Fruit fly (Drosophila melanogaster) whole organism, prepupa: ENCODE results near the gene snky.

Source experiments
- CG10669 ChIP-seq: fragments of 200-800 bp; sonication (Bioruptor generic); optimal IDR thresholded peaks from 3 replicates; lab custom pipeline; 2018; ENCODE audit warnings: missing biosample characterization, mild to moderate bottlenecking, missing genetic modification characterization, moderate library complexity
- CG11762 ChIP-seq: fragments of 200-800 bp; sonication (Bioruptor generic); optimal IDR thresholded peaks from 3 replicates; lab custom pipeline; 2016; ENCODE audit warnings: missing biosample characterization, missing genetic modification characterization; ENCODE audit not compliant: insufficient read depth
- CG1621 ChIP-seq: fragments of 200-800 bp; sonication (Bioruptor generic); optimal IDR thresholded peaks from 3 replicates; lab custom pipeline; 2018; ENCODE audit warnings: missing biosample characterization, mild to moderate bottlenecking, missing genetic modification characterization
- CG16779 ChIP-seq: fragments of 200-800 bp; sonication (Bioruptor generic); optimal IDR thresholded peaks from 3 replicates; lab custom pipeline; 2017; ENCODE audit warnings: missing biosample characterization, mild to moderate bottlenecking, missing genetic modification characterization
- CG34406 ChIP-seq: fragments of 200-800 bp; sonication (Bioruptor generic); optimal IDR thresholded peaks from 3 replicates; lab custom pipeline; 2016; ENCODE audit warnings: missing biosample characterization, missing genetic modification characterization
- Gug ChIP-seq: fragments of 200-800 bp; sonication (Bioruptor generic); IDR thresholded peaks from 2 replicates; pipeline ENCODE4 v1.3.6; 2022; ENCODE audit warnings: missing biosample characterization, missing genetic modification characterization
- OdsH ChIP-seq: fragments of 200-800 bp; sonication (Bioruptor generic); optimal IDR thresholded peaks from 3 replicates; lab custom pipeline; 2016; ENCODE audit warnings: missing biosample characterization, missing genetic modification characterization
- lz ChIP-seq: fragments of 200-800 bp; sonication (Bioruptor generic); optimal IDR thresholded peaks from 3 replicates; lab custom pipeline; 2016; ENCODE audit warnings: missing biosample characterization, missing genetic modification characterization

DNA sequence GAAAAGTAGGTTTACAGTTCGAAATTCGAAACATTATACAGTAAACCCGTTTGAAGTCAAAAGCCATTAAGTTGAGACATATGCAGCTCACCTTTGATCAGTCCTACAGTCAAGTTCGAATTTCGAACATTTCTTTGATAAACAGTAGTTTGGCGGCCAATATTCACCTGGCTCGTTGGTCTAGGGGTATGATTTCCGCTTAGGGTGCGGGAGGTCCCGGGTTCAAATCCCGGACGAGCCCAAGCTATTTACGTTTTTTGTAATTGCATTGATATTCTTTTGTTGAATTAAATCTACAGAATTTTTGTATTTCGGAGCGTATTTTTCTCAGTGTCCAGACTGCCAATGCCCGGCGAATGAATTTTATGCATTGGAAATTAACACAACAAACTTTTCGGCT is 37.9 kb downstream of the snky start:
- TF ChIP-seq CG11762 (GFP tag; lab: Kevin White, UChicago) (no peak), CG10669 (GFP tag; lab: Kevin White, UChicago) (no peak), CG34406 (no peak), lz (GFP tag; lab: Kevin White, UChicago) (no peak), OdsH (no peak), CG16779 (no peak), CG1621 (tag; lab: Kevin White, UChicago) (no peak), Gug (GFP tag; lab: Robert Waterston, UW) (no peak)
